Fruit fly (Drosophila melanogaster) whole organism, prepupa: ENCODE data around the gene RPA3.
"Not testable (repeated sequence)": the region's sequence is repeated elsewhere in the genome, so short reads cannot be mapped to it uniquely, and the experiment has no call there.

Source experiments
- CG16779 ChIP-seq: fragments of 200-800 bp; sonication (Bioruptor generic); optimal IDR thresholded peaks from 3 replicates; lab custom pipeline; 2017; ENCODE audit warnings: missing biosample characterization, mild to moderate bottlenecking, missing genetic modification characterization
- CG31627 ChIP-seq: fragments of 200-800 bp; sonication (Bioruptor generic); optimal IDR thresholded peaks from 3 replicates; lab custom pipeline; 2016; ENCODE audit warnings: missing biosample characterization, missing genetic modification characterization
- CG7368 ChIP-seq: fragments of 200-800 bp; sonication (Bioruptor generic); optimal IDR thresholded peaks from 3 replicates; lab custom pipeline; 2016; ENCODE audit warnings: missing biosample characterization, missing genetic modification characterization
- Eip75B ChIP-seq: fragments of 200-800 bp; sonication (Bioruptor generic); optimal IDR thresholded peaks from 3 replicates; lab custom pipeline; 2016; ENCODE audit warnings: missing biosample characterization, missing genetic modification characterization
- Eip93F ChIP-seq: fragments of 200-800 bp; sonication (Bioruptor generic); optimal IDR thresholded peaks from 2 replicates; lab custom pipeline; 2016; ENCODE audit warnings: missing biosample characterization, mild to moderate bottlenecking, missing genetic modification characterization
- Hr39 ChIP-seq: fragments of 200-800 bp; sonication (Bioruptor generic); optimal IDR thresholded peaks from 2 replicates; lab custom pipeline; 2016; ENCODE audit warnings: missing biosample characterization, missing genetic modification characterization
- esn ChIP-seq: fragments of 200-800 bp; sonication (Bioruptor generic); optimal IDR thresholded peaks from 2 replicates; lab custom pipeline; 2016; ENCODE audit warnings: missing biosample characterization, mild to moderate bottlenecking, missing genetic modification characterization, moderate library complexity
- fd85E ChIP-seq: fragments of 200-800 bp; sonication (Bioruptor generic); optimal IDR thresholded peaks from 3 replicates; lab custom pipeline; 2016; ENCODE audit warnings: missing biosample characterization, missing genetic modification characterization

- TF ChIP-seq Hr39 (GFP tag; lab: Kevin White, UChicago); esn (GFP tag; lab: Kevin White, UChicago); CG16779 (tag; lab: Kevin White, UChicago); Eip93F (GFP tag; lab: Kevin White, UChicago); CG7368; fd85E (GFP tag; lab: Kevin White, UChicago); CG31627 (GFP tag; lab: Kevin White, UChicago); Eip75B (GFP tag; lab: Kevin White, UChicago): not testable (repeated sequence)
Observed at dm6 chrX:11599589-11599988, 16.1 kb downstream of the RPA3 start, which contains the start of gene rho-4.
